Fruit fly (Drosophila melanogaster) whole organism, embryonic: ENCODE results near the gene Rpt5.

Experiments used
- B-H1 ChIP-seq: fragments of 200-800 bp; sonication (Bioruptor generic); IDR thresholded peaks from 3 replicates; pipeline ENCODE4 v1.3.6; 2022; ENCODE audit warnings: missing biosample characterization, missing genetic modification characterization
- Bteb2 ChIP-seq: fragments of 200-800 bp; sonication (Bioruptor generic); optimal IDR thresholded peaks from 2 replicates; lab custom pipeline; 2016; ENCODE audit warnings: missing biosample characterization, missing genetic modification characterization
- CG1024 ChIP-seq: fragments of 200-800 bp; sonication (Bioruptor generic); IDR thresholded peaks from 2 replicates; pipeline ENCODE4 v1.3.6; 2022; ENCODE audit warnings: missing biosample characterization, missing genetic modification characterization
- CG10321 ChIP-seq: fragments of 200-800 bp; sonication (Bioruptor generic); IDR thresholded peaks from 2 replicates; pipeline ENCODE4 v1.3.6; 2022; ENCODE audit warnings: missing biosample characterization, missing genetic modification characterization
- CG10565 ChIP-seq: fragments of 200-800 bp; sonication (Bioruptor generic); optimal IDR thresholded peaks from 3 replicates; lab custom pipeline; 2016; ENCODE audit warnings: missing biosample characterization, mild to moderate bottlenecking, missing genetic modification characterization
- CG10654 ChIP-seq: fragments of 200-800 bp; sonication (Bioruptor generic); optimal IDR thresholded peaks from 2 replicates; lab custom pipeline; 2016; ENCODE audit warnings: missing biosample characterization, missing genetic modification characterization
- CG11093 ChIP-seq: fragments of 200-800 bp; sonication (Bioruptor generic); IDR thresholded peaks from 3 replicates; pipeline ENCODE4 v1.3.6; 2022; ENCODE audit warnings: missing biosample characterization, missing genetic modification characterization
- CG11398 ChIP-seq: fragments of 200-800 bp; sonication (Bioruptor generic); optimal IDR thresholded peaks from 2 replicates; lab custom pipeline; 2016; ENCODE audit warnings: missing biosample characterization, missing genetic modification characterization
- CG12942 ChIP-seq: fragments of 200-800 bp; sonication (Bioruptor generic); optimal IDR thresholded peaks from 3 replicates; lab custom pipeline; 2016; ENCODE audit warnings: missing biosample characterization, missing genetic modification characterization
- CG15269 ChIP-seq: fragments of 200-800 bp; sonication (Bioruptor generic); optimal IDR thresholded peaks from 2 replicates; lab custom pipeline; 2018; ENCODE audit warnings: missing biosample characterization, mild to moderate bottlenecking, missing genetic modification characterization, moderate library complexity
- CG17612 ChIP-seq: fragments of 200-800 bp; sonication (Bioruptor generic); IDR thresholded peaks from 2 replicates; pipeline ENCODE4 v1.3.6; 2022; ENCODE audit warnings: missing biosample characterization, missing genetic modification characterization
- CG18011 ChIP-seq: fragments of 200-800 bp; sonication (Bioruptor generic); optimal IDR thresholded peaks from 2 replicates; lab custom pipeline; 2017; ENCODE audit warnings: missing biosample characterization, missing genetic modification characterization, mild to moderate bottlenecking, moderate library complexity, missing genotype
- CG18599 ChIP-seq: fragments of 200-800 bp; sonication (Bioruptor generic); optimal IDR thresholded peaks from 3 replicates; lab custom pipeline; 2017; ENCODE audit warnings: missing biosample characterization, missing genetic modification characterization, mild to moderate bottlenecking, moderate library complexity, missing genetic modification reagents
- CG6654 ChIP-seq: fragments of 200-800 bp; sonication (Bioruptor generic); optimal IDR thresholded peaks from 2 replicates; lab custom pipeline; 2017; ENCODE audit warnings: missing biosample characterization, mild to moderate bottlenecking, missing genetic modification characterization
- CG6683 ChIP-seq: fragments of 200-800 bp; sonication (Bioruptor generic); optimal IDR thresholded peaks from 2 replicates; lab custom pipeline; 2017; ENCODE audit warnings: missing biosample characterization, mild to moderate bottlenecking, missing genetic modification characterization, missing genetic modification reagents
- CG7786 ChIP-seq: fragments of 200-800 bp; sonication (Bioruptor generic); optimal IDR thresholded peaks from 2 replicates; lab custom pipeline; 2016; ENCODE audit warnings: missing biosample characterization, missing genetic modification characterization
- CG7987 ChIP-seq: fragments of 200-800 bp; sonication (Bioruptor generic); optimal IDR thresholded peaks from 2 replicates; lab custom pipeline; 2018; ENCODE audit warnings: missing biosample characterization, mild to moderate bottlenecking, missing genetic modification characterization, moderate library complexity
- CG8478 ChIP-seq: fragments of >200 bp; optimal IDR thresholded peaks from 2 replicates; lab custom pipeline; 2018
- CoRest ChIP-seq: fragments of 200-800 bp; sonication (Bioruptor generic); optimal IDR thresholded peaks from 3 replicates; lab custom pipeline; 2018; ENCODE audit warnings: missing biosample characterization, mild to moderate bottlenecking, missing genetic modification characterization, moderate library complexity
- Dad ChIP-seq: fragments of 200-800 bp; sonication (Bioruptor generic); optimal IDR thresholded peaks from 3 replicates; lab custom pipeline; 2016; ENCODE audit warnings: missing biosample characterization, missing genetic modification characterization
- ERR ChIP-seq: fragments of 200-800 bp; sonication (Bioruptor generic); optimal IDR thresholded peaks from 2 replicates; lab custom pipeline; 2016; ENCODE audit warnings: missing biosample characterization, missing genetic modification characterization
- Eip74EF ChIP-seq, 2 experiments: fragments of 200-800 bp in 1 of 2; fragments of >200 bp in 1 of 2; sonication (Bioruptor generic) in 1 of 2; optimal IDR thresholded peaks; 2 replicates each; lab custom pipeline; 2017 to 2019; ENCODE audit warnings: missing biosample characterization in 2 of 2, missing genetic modification characterization in 2 of 2, mild to moderate bottlenecking in 1 of 2, moderate library complexity in 1 of 2
- Ets65A ChIP-seq: fragments of 200-800 bp; sonication (Bioruptor generic); peaks from one replicate; lab custom pipeline; 2016; ENCODE audit warnings: missing biosample characterization, missing genetic modification characterization
- Ets97D ChIP-seq: fragments of 200-800 bp; sonication (Bioruptor generic); optimal IDR thresholded peaks from 3 replicates; lab custom pipeline; 2016; ENCODE audit warnings: missing biosample characterization, missing genetic modification characterization
- Fer3 ChIP-seq: fragments of 200-800 bp; sonication (Bioruptor generic); optimal IDR thresholded peaks from 2 replicates; lab custom pipeline; 2018; ENCODE audit warnings: missing biosample characterization, mild to moderate bottlenecking, missing genetic modification characterization, moderate library complexity
- GATAe ChIP-seq: fragments of 200-800 bp; sonication (Bioruptor generic); conservative IDR thresholded peaks from 2 replicates; pipeline ENCODE4 v1.3.6; 2022; ENCODE audit warnings: missing biosample characterization, missing genetic modification characterization
- Gsc ChIP-seq: fragments of 200-800 bp; sonication (Bioruptor generic); IDR thresholded peaks from 2 replicates; pipeline ENCODE4 v1.3.6; 2022; ENCODE audit warnings: missing biosample characterization, missing genetic modification characterization
- HLH3B ChIP-seq: fragments of 200-800 bp; sonication (Bioruptor generic); IDR thresholded peaks from 2 replicates; pipeline ENCODE4 v1.3.6; 2022; ENCODE audit warnings: missing biosample characterization, missing genetic modification characterization
- Hmr ChIP-seq: fragments of 200-800 bp; sonication (Bioruptor generic); optimal IDR thresholded peaks from 3 replicates; lab custom pipeline; 2017; ENCODE audit warnings: mild to moderate bottlenecking, missing biosample characterization, missing genetic modification reagents, missing genetic modification characterization
- Lim3 ChIP-seq: fragments of 200-800 bp; sonication (Bioruptor generic); IDR thresholded peaks from 2 replicates; pipeline ENCODE4 v1.3.6; 2022; ENCODE audit warnings: missing biosample characterization, missing genetic modification characterization
- MBD-R2 ChIP-seq: fragments of 200-800 bp; sonication (Bioruptor generic); IDR thresholded peaks from 2 replicates; pipeline ENCODE4 v1.3.6; 2022; ENCODE audit warnings: missing biosample characterization, missing genetic modification characterization
- MTF-1 ChIP-seq: fragments of 200-800 bp; sonication (Bioruptor generic); optimal IDR thresholded peaks from 2 replicates; lab custom pipeline; 2018; ENCODE audit warnings: missing biosample characterization, mild to moderate bottlenecking, missing genetic modification characterization, borderline replicate concordance
- Meics ChIP-seq: fragments of 200-800 bp; sonication (Bioruptor generic); optimal IDR thresholded peaks from 2 replicates; lab custom pipeline; 2017; ENCODE audit warnings: missing biosample characterization, mild to moderate bottlenecking, missing genetic modification characterization
- ab ChIP-seq: fragments of 200-800 bp; sonication (Bioruptor generic); optimal IDR thresholded peaks from 2 replicates; lab custom pipeline; 2016; ENCODE audit warnings: missing biosample characterization, missing genetic modification characterization
- croc ChIP-seq: fragments of 200-800 bp; sonication (Bioruptor generic); conservative IDR thresholded peaks from 3 replicates; pipeline ENCODE4 v1.3.6; 2022; ENCODE audit warnings: missing biosample characterization, missing genetic modification characterization
- crol ChIP-seq: fragments of 200-800 bp; sonication (Bioruptor generic); IDR thresholded peaks from 2 replicates; pipeline ENCODE4 v1.3.6; 2022; ENCODE audit warnings: missing biosample characterization, missing genetic modification characterization
- fd3F ChIP-seq: fragments of 200-800 bp; sonication (Bioruptor generic); optimal IDR thresholded peaks from 2 replicates; lab custom pipeline; 2018; ENCODE audit warnings: missing biosample characterization, mild to moderate bottlenecking, missing genetic modification characterization, moderate library complexity
- hth ChIP-seq: fragments of >200 bp; optimal IDR thresholded peaks from 2 replicates; lab custom pipeline; 2017; ENCODE audit warnings: inconsistent platforms
- ind ChIP-seq: fragments of 200-800 bp; sonication (Bioruptor generic); optimal IDR thresholded peaks from 3 replicates; lab custom pipeline; 2016; ENCODE audit warnings: missing biosample characterization, missing genetic modification characterization
- klu ChIP-seq: fragments of 200-800 bp; sonication (Bioruptor generic); IDR thresholded peaks from 2 replicates; pipeline ENCODE4 v1.3.6; 2022; ENCODE audit warnings: missing biosample characterization, missing genetic modification characterization
- lilli ChIP-seq: fragments of 200-800 bp; sonication (Bioruptor generic); optimal IDR thresholded peaks from 3 replicates; lab custom pipeline; 2016; ENCODE audit warnings: missing biosample characterization, missing genetic modification characterization
- lov ChIP-seq, 2 experiments: fragments of 200-800 bp in 1 of 2; fragments of >200 bp in 1 of 2; sonication (Bioruptor generic) in 1 of 2; IDR thresholded peaks in 1 of 2; optimal IDR thresholded peaks in 1 of 2; 2 replicates in 1 of 2; 3 replicates in 1 of 2; pipeline versions ENCODE4 v1.3.6 to Lab custom; 2017 to 2022; ENCODE audit warnings: missing biosample characterization in 1 of 2, missing genetic modification characterization in 1 of 2
- mam ChIP-seq: fragments of 200-800 bp; sonication (Bioruptor generic); optimal IDR thresholded peaks from 3 replicates; lab custom pipeline; 2016; ENCODE audit warnings: missing biosample characterization, missing genetic modification characterization
- nerfin-1 ChIP-seq: fragments of 200-800 bp; sonication (Bioruptor generic); optimal IDR thresholded peaks from 3 replicates; lab custom pipeline; 2019; ENCODE audit warnings: missing biosample characterization, mild to moderate bottlenecking, missing genetic modification characterization, moderate library complexity
- pho ChIP-seq: fragments of 200-800 bp; sonication (Bioruptor generic); optimal IDR thresholded peaks from 2 replicates; lab custom pipeline; 2016; ENCODE audit warnings: missing biosample characterization, missing genetic modification characterization
- ranshi ChIP-seq: fragments of 200-800 bp; sonication (Bioruptor generic); IDR thresholded peaks from 2 replicates; pipeline ENCODE4 v1.3.6; 2022; ENCODE audit warnings: missing biosample characterization, missing genetic modification characterization
- so ChIP-seq: fragments of 200-800 bp; sonication (Bioruptor generic); IDR thresholded peaks from 3 replicates; pipeline ENCODE4 v1.3.6; 2022; ENCODE audit warnings: missing biosample characterization, missing genetic modification characterization
- tgo ChIP-seq: fragments of 200-800 bp; sonication (Bioruptor generic); IDR thresholded peaks from 3 replicates; pipeline ENCODE4 v1.3.6; 2022; ENCODE audit warnings: missing biosample characterization, missing genetic modification characterization
- tup ChIP-seq: fragments of 200-800 bp; sonication (Bioruptor generic); optimal IDR thresholded peaks from 2 replicates; lab custom pipeline; 2016; ENCODE audit warnings: missing biosample characterization, mild to moderate bottlenecking, missing genetic modification characterization, moderate library complexity
- wdn ChIP-seq: fragments of 200-800 bp; sonication (Bioruptor generic); IDR thresholded peaks from 2 replicates; pipeline ENCODE4 v1.3.6; 2022; ENCODE audit warnings: missing biosample characterization, missing genetic modification characterization
- zen ChIP-seq: fragments of 200-800 bp; sonication (Bioruptor generic); optimal IDR thresholded peaks from 3 replicates; lab custom pipeline; 2018; ENCODE audit warnings: missing biosample characterization, mild to moderate bottlenecking, missing genetic modification characterization, moderate library complexity

Gene Rpt5

DNA sequence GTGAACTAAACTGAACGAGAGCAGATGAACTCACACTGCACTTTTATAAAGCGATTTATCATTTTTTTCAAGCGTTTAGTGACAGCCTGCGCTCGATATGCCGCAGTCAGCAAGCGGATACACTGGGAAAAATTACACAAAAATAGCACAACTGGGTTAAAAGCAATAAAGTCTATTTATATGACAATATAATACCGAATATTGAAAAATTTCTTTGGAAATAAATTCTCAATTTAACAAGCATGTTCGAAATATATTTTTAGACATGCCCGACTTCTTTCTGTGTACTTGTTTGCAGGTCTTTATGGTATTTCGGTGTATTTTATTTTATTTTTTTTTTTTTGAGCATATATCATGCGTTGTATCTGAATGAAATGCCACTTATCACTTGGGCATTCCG lies 38.8 kb upstream of the Rpt5 start (continued):
- TF ChIP-seq CG18599 (GFP tag; lab: Kevin White, UChicago) = peak; percentile 34
- TF ChIP-seq Bteb2 (GFP tag; lab: Kevin White, UChicago) = peak; percentile 50
- no peak for TF ChIP-seq MTF-1 (GFP tag; lab: Kevin White, UChicago)
- peak; percentile 47 for TF ChIP-seq nerfin-1 (tag; lab: Kevin White, UChicago)
- TF ChIP-seq CG10565 (GFP tag; lab: Kevin White, UChicago) = no peak
- no peak for TF ChIP-seq Meics (GFP tag; lab: Kevin White, UChicago)
- peak; percentile 76 for TF ChIP-seq CG15269 (tag; lab: Kevin White, UChicago)
- TF ChIP-seq CG6654 (GFP tag; lab: Kevin White, UChicago) = no peak
- peak; percentile 40 for TF ChIP-seq fd3F (GFP tag; lab: Kevin White, UChicago)
- no peak for TF ChIP-seq CG11093 (GFP tag; lab: Robert Waterston, UW)
- peak; percentile 51 for TF ChIP-seq Dad (GFP tag; lab: Kevin White, UChicago)
- TF ChIP-seq so (GFP tag; lab: Robert Waterston, UW) = peak; percentile 80; the same call in 2 of the 3 replicates
- peak; percentile 1 for TF ChIP-seq Hmr
- TF ChIP-seq croc = no peak; the same call in 2 of the 3 replicates
- TF ChIP-seq lov (optimal IDR thresholded peaks at IDR 0.05; lab: Kevin White, UChicago) = no peak
- TF ChIP-seq lov (GFP tag; IDR thresholded peaks at IDR 0.05; lab: Robert Waterston, UW) = peak; percentile 69; the same call in 1 of the 3 replicates
- no peak for TF ChIP-seq ERR (GFP tag; lab: Kevin White, UChicago)
- TF ChIP-seq crol = no peak
- peak; percentile 94 for TF ChIP-seq Ets65A
- no peak for TF ChIP-seq CG6683 (GFP tag; lab: Kevin White, UChicago)
- no peak for TF ChIP-seq CG17612 (GFP tag; lab: Robert Waterston, UW)
- TF ChIP-seq MBD-R2 (GFP tag; lab: Robert Waterston, UW) = no peak
- peak in 1 of 2 experiments; percentile 48 for TF ChIP-seq Eip74EF (GFP tag; optimal IDR thresholded peaks at IDR 0.05; lab: Kevin White, UChicago)
- 0 out of 2 replicates have a peak, but pooled peaks have one; percentile 18 for TF ChIP-seq CG1024
- TF ChIP-seq wdn (GFP tag; lab: Robert Waterston, UW) = 0 out of 2 replicates have a peak, but pooled peaks have one; percentile 27
- TF ChIP-seq HLH3B (GFP tag; lab: Robert Waterston, UW) = peak; percentile 9; the same call in 1 of the 2 replicates
- TF ChIP-seq tup (GFP tag; lab: Kevin White, UChicago) = no peak
- no peak for TF ChIP-seq pho (GFP tag; lab: Kevin White, UChicago)
- TF ChIP-seq mam (GFP tag; lab: Kevin White, UChicago) = peak; percentile 20
- no peak for TF ChIP-seq CG11398
- no peak for TF ChIP-seq CG18011 (GFP tag; lab: Kevin White, UChicago)
- TF ChIP-seq GATAe (GFP tag; lab: Robert Waterston, UW) = no peak; the same call in 1 of the 2 replicates
- TF ChIP-seq lilli (GFP tag; lab: Kevin White, UChicago) = peak; percentile 49
- peak; percentile 50 for TF ChIP-seq Fer3
- TF ChIP-seq Lim3 (GFP tag; lab: Robert Waterston, UW) = peak; percentile 57
- peak; percentile 40 for TF ChIP-seq CG12942 (GFP tag; lab: Kevin White, UChicago)
- TF ChIP-seq CG7786 = peak; percentile 28
- peak; percentile 50 for TF ChIP-seq ranshi (GFP tag; lab: Robert Waterston, UW)
- no peak; the same call in 2 of the 3 replicates for TF ChIP-seq B-H1
- TF ChIP-seq klu (GFP tag; lab: Robert Waterston, UW) = peak; percentile 37; the same call in 1 of the 2 replicates
- no peak for TF ChIP-seq hth (lab: Kevin White, UChicago)
- TF ChIP-seq CG8478 (lab: Kevin White, UChicago) = no peak
- TF ChIP-seq Gsc (GFP tag; lab: Robert Waterston, UW) = no peak
- TF ChIP-seq ab (GFP tag; lab: Kevin White, UChicago) = peak; percentile 13
- TF ChIP-seq Ets97D (GFP tag; lab: Kevin White, UChicago) = no peak
- TF ChIP-seq CG7987 = no peak
- peak; percentile 56 for TF ChIP-seq CG10654 (GFP tag; lab: Kevin White, UChicago)
- TF ChIP-seq ind (GFP tag; lab: Kevin White, UChicago) = peak; percentile 17
- no peak for TF ChIP-seq CG10321
- TF ChIP-seq CoRest = peak; percentile 71
- peak; percentile 69 for TF ChIP-seq tgo (GFP tag; lab: Robert Waterston, UW)
- TF ChIP-seq zen (tag; lab: Kevin White, UChicago) = peak; percentile 79
